Worm (Caenorhabditis elegans): ENCODE data around the gene K07F5.22.

The K07F5.22 gene

DNA sequence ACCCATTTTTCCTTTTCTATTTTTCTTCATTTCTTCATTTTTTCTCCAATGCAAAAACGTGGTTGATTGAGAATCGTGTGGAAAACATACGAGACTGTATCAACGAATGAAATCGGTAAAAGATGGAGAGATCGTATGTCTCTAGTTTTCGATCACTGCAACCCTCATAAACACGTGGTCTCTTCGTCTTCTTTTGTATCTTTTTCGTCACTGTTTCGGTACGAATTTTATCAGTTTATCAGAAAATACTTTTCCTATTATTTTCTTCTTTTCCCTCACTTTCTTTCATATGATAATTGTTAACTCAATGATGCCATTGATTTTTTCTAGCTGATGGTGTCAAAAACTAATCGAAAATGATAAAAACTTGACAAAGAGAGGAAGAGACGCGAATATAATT lies 10.8 kb downstream of the K07F5.22 start:
- TF ChIP-seq ztf-28 (GFP tag; IDR thresholded peaks at IDR 0.05) (no peak), xnd-1 (tag; optimal IDR thresholded peaks at IDR 0.05) (no peak), repo-1 (tag; optimal IDR thresholded peaks at IDR 0.05) (no peak), F39B2.1 (GFP tag; IDR thresholded peaks at IDR 0.05) (no peak), nhr-80 (tag; optimal IDR thresholded peaks at IDR 0.05) (peak; percentile 89), ztf-3 (GFP tag; optimal IDR thresholded peaks at IDR 0.05) (no peak), tbp1 (GFP tag; optimal IDR thresholded peaks at IDR 0.05) (no peak), lin-40 (tag; optimal IDR thresholded peaks at IDR 0.05) (peak; percentile 52), attf-5 (GFP tag; optimal IDR thresholded peaks at IDR 0.05) (peak; percentile 14), atf-7 (tag; optimal IDR thresholded peaks at IDR 0.05) (peak; percentile 0), egrh-3 (GFP tag; IDR thresholded peaks at IDR 0.05) (no peak), F37B4.10 (GFP tag; IDR thresholded peaks at IDR 0.05) (no peak), C17E4.6 (GFP tag; IDR thresholded peaks at IDR 0.05) (no peak), B0019.2 (GFP tag; conservative IDR thresholded peaks at IDR 0.05) (no peak), bed-2 (GFP tag; IDR thresholded peaks at IDR 0.05) (no peak), efl-1 (GFP tag; optimal IDR thresholded peaks at IDR 0.05) (no peak), dpff-1 (tag; optimal IDR thresholded peaks at IDR 0.05) (no peak), nfyb-1 (GFP tag; IDR thresholded peaks at IDR 0.05) (no peak), zfh-2 (GFP tag; conservative IDR thresholded peaks at IDR 0.05) (no peak), Y79H2A.3 (GFP tag; conservative IDR thresholded peaks at IDR 0.05) (no peak), cebp-1 (GFP tag; IDR thresholded peaks at IDR 0.05) (no peak), cebp-1 (tag; optimal IDR thresholded peaks at IDR 0.05) (peak; percentile 47), hlh-12 (tag; optimal IDR thresholded peaks at IDR 0.05) (no peak), madf-3 (GFP tag; IDR thresholded peaks at IDR 0.05) (no peak), aptf-3 (GFP tag; IDR thresholded peaks at IDR 0.05) (no peak), let-607 (tag; optimal IDR thresholded peaks at IDR 0.05) (peak in 1 of 2 experiments; percentile 8)

DNA sequence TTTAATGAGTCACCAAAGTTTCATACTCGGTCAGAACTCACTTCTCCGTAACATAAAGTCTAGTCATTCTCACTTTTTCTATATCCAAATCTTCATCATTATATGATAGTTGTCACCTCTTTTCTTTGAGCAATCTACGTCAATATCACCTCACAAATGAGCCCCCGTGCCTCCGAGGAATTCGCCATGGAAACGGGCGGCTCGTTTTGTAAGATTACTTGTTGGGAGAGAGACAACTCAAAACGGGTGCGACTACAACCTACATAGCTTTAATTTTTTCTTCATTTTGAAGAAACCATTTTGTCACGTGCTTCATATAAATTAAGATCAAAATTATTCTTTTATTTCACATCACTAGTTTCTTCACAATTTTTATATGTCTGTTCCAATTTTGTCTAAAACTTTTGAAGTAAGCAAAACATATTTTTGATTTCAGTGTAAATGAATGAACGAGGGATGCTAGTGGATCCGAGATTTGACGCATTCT lies 14.1 kb downstream of the K07F5.22 start, which contains the start of gene nhr-4:
Gene nhr-4, plus strand, starts transcription at position 437 of the 487 bp plus-strand sequence.
- no peak for TF ChIP-seq let-526 (GFP tag; IDR thresholded peaks at IDR 0.05)
- TF ChIP-seq Y79H2A.3 (GFP tag; conservative IDR thresholded peaks at IDR 0.05) = no peak
- no peak for TF ChIP-seq cebp-1 (GFP tag; IDR thresholded peaks at IDR 0.05)
- TF ChIP-seq cebp-1 (tag; optimal IDR thresholded peaks at IDR 0.05) = no peak
- no peak for TF ChIP-seq egl-18 (GFP tag; IDR thresholded peaks at IDR 0.05)
- no peak for TF ChIP-seq madf-10 (tag; optimal IDR thresholded peaks at IDR 0.05)
- TF ChIP-seq attf-5 (GFP tag; optimal IDR thresholded peaks at IDR 0.05) = no peak
- TF ChIP-seq F39B2.1 (GFP tag; IDR thresholded peaks at IDR 0.05) = no peak
- no peak for TF ChIP-seq tbx-9 (tag; optimal IDR thresholded peaks at IDR 0.05; ENCODE audit: borderline replicate concordance)
- TF ChIP-seq ZK185.1 (tag; optimal IDR thresholded peaks at IDR 0.05; ENCODE audit: poor library complexity, severe bottlenecking) = no peak

DNA sequence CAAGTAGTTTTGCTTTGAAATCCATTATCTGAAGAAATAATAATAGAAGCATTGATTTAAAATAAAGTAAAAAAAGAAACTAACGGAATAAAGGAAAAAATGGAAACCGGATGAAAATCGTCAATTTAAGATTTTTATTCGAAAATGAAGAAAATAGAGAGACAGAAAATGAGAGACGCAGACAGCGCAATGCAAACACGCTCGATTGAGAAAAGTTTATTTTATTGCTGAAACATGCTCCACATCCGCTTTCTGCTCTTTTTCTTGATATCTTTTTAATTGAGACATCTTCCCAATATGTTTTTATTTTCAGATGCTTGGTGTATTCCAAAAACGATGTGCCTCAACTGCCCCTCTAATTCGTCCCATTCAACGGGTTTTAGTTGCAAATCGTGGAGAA lies 19.4 kb downstream of the K07F5.22 start, which contains the start of the genes prp-18 and mccc-1:
Gene prp-18, minus strand, starts transcription at position 127 of the 400 bp plus-strand sequence.
Gene mccc-1, plus strand, starts transcription at position 314 of the 400 bp plus-strand sequence.
- TF ChIP-seq Y56A3A.18 (GFP tag; IDR thresholded peaks at IDR 0.05) (no peak), dpl-1 (GFP tag; optimal IDR thresholded peaks at IDR 0.05) (peak; percentile 20), mcd-1 (GFP tag; IDR thresholded peaks at IDR 0.05) (peak; percentile 89), unc-130 (GFP tag; optimal IDR thresholded peaks at IDR 0.05) (peak; percentile 2), D2030.7 (GFP tag; IDR thresholded peaks at IDR 0.05) (no peak; the same call in 1 of the 2 replicates), hlh-12 (tag; optimal IDR thresholded peaks at IDR 0.05) (no peak), sea-2 (GFP tag; IDR thresholded peaks at IDR 0.05) (no peak), snpc-3.4 (tag; optimal IDR thresholded peaks at IDR 0.05) (peak; percentile 8), ztf-28 (GFP tag; IDR thresholded peaks at IDR 0.05) (no peak), Y67H2A.10 (GFP tag; conservative IDR thresholded peaks at IDR 0.05) (no peak), F57C9.4 (tag; optimal IDR thresholded peaks at IDR 0.05) (no peak), ama-1 (optimal IDR thresholded peaks at IDR 0.05) (no peak), ama-1 (GFP tag; optimal IDR thresholded peaks at IDR 0.05) (no peak), zim-3 (tag; optimal IDR thresholded peaks at IDR 0.05) (no peak), Y79H2A.3 (GFP tag; conservative IDR thresholded peaks at IDR 0.05) (no peak), ZK185.1 (tag; optimal IDR thresholded peaks at IDR 0.05; ENCODE audit: poor library complexity, severe bottlenecking) (no peak), rec-8 (tag; optimal IDR thresholded peaks at IDR 0.05) (no peak), mel-28 (tag; optimal IDR thresholded peaks at IDR 0.05; ENCODE audit: borderline replicate concordance) (no peak), unc-62 (GFP tag; optimal IDR thresholded peaks at IDR 0.05) (no peak), chd-7 (tag; optimal IDR thresholded peaks at IDR 0.05) (no peak)
